Fruit fly (Drosophila melanogaster) whole organism, embryonic: ENCODE measurements around the gene CG4955.

Experiments
- BtbVII ChIP-seq: fragments of 200-800 bp; sonication (Bioruptor generic); optimal IDR thresholded peaks from 3 replicates; lab custom pipeline; 2017; ENCODE audit warnings: missing biosample characterization, mild to moderate bottlenecking, missing genetic modification characterization
- C15 ChIP-seq: fragments of 200-800 bp; sonication (Bioruptor generic); IDR thresholded peaks from 3 replicates; pipeline ENCODE4 v1.3.6; 2022; ENCODE audit warnings: missing biosample characterization, missing genetic modification characterization
- CG10209 ChIP-seq: fragments of 200-800 bp; sonication (Bioruptor generic); optimal IDR thresholded peaks from 3 replicates; lab custom pipeline; 2017; ENCODE audit warnings: missing biosample characterization, mild to moderate bottlenecking, missing genetic modification characterization, missing genetic modification reagents
- CG10267 ChIP-seq: fragments of 200-800 bp; sonication (Bioruptor generic); optimal IDR thresholded peaks from 2 replicates; lab custom pipeline; 2018; ENCODE audit warnings: missing biosample characterization, mild to moderate bottlenecking, missing genetic modification characterization, moderate library complexity
- CG10321 ChIP-seq: fragments of 200-800 bp; sonication (Bioruptor generic); IDR thresholded peaks from 2 replicates; pipeline ENCODE4 v1.3.6; 2022; ENCODE audit warnings: missing biosample characterization, missing genetic modification characterization
- CG10654 ChIP-seq: fragments of 200-800 bp; sonication (Bioruptor generic); optimal IDR thresholded peaks from 2 replicates; lab custom pipeline; 2016; ENCODE audit warnings: missing biosample characterization, missing genetic modification characterization
- CG11093 ChIP-seq: fragments of 200-800 bp; sonication (Bioruptor generic); IDR thresholded peaks from 3 replicates; pipeline ENCODE4 v1.3.6; 2022; ENCODE audit warnings: missing biosample characterization, missing genetic modification characterization
- CG11695 ChIP-seq: fragments of 200-800 bp; sonication (Bioruptor generic); IDR thresholded peaks from 3 replicates; pipeline ENCODE4 v1.3.6; 2022; ENCODE audit warnings: missing biosample characterization, missing genetic modification characterization
- CG1647 ChIP-seq: fragments of 200-800 bp; sonication (Bioruptor generic); optimal IDR thresholded peaks from 3 replicates; lab custom pipeline; 2016; ENCODE audit warnings: missing biosample characterization, missing genetic modification characterization
- CG17361 ChIP-seq: fragments of 200-800 bp; sonication (Bioruptor generic); IDR thresholded peaks from 3 replicates; pipeline ENCODE4 v1.3.6; 2022; ENCODE audit warnings: missing biosample characterization, missing genetic modification characterization
- CG17568 ChIP-seq: fragments of 200-800 bp; sonication (Bioruptor generic); optimal IDR thresholded peaks from 2 replicates; lab custom pipeline; 2018; ENCODE audit warnings: missing biosample characterization, mild to moderate bottlenecking, missing genetic modification characterization, moderate library complexity
- CG31365 ChIP-seq: fragments of 200-800 bp; sonication (Bioruptor generic); optimal IDR thresholded peaks from 2 replicates; lab custom pipeline; 2018; ENCODE audit warnings: missing biosample characterization, mild to moderate bottlenecking, missing genetic modification characterization
- CG4404 ChIP-seq: fragments of 200-800 bp; sonication (Bioruptor generic); IDR thresholded peaks from 2 replicates; pipeline ENCODE4 v1.3.6; 2022; ENCODE audit warnings: missing biosample characterization, missing genetic modification characterization
- CG4617 ChIP-seq: fragments of 200-800 bp; sonication (Bioruptor generic); optimal IDR thresholded peaks from 3 replicates; lab custom pipeline; 2016; ENCODE audit warnings: missing biosample characterization, missing genetic modification characterization, borderline replicate concordance
- CG4854 ChIP-seq: fragments of 200-800 bp; sonication (Bioruptor generic); optimal IDR thresholded peaks from 2 replicates; lab custom pipeline; 2016; ENCODE audit warnings: missing biosample characterization, missing genetic modification characterization, inconsistent platforms
- CG6765 ChIP-seq: fragments of 200-800 bp; sonication (Bioruptor generic); optimal IDR thresholded peaks from 3 replicates; lab custom pipeline; 2017; ENCODE audit warnings: missing biosample characterization, mild to moderate bottlenecking, missing genetic modification characterization
- CG6854 ChIP-seq: fragments of 200-800 bp; sonication (Bioruptor generic); optimal IDR thresholded peaks from 3 replicates; lab custom pipeline; 2017; ENCODE audit warnings: missing biosample characterization, mild to moderate bottlenecking, missing genetic modification characterization
- CG8089 ChIP-seq: fragments of 200-800 bp; sonication (Bioruptor generic); optimal IDR thresholded peaks from 3 replicates; lab custom pipeline; 2016; ENCODE audit warnings: missing biosample characterization, missing genetic modification characterization
- CG8281 ChIP-seq: fragments of 200-800 bp; sonication (Bioruptor generic); optimal IDR thresholded peaks from 2 replicates; lab custom pipeline; 2018; ENCODE audit warnings: missing biosample characterization, mild to moderate bottlenecking, missing genetic modification characterization, moderate library complexity
- CG8388 ChIP-seq: fragments of 200-800 bp; sonication (Bioruptor generic); optimal IDR thresholded peaks from 2 replicates; lab custom pipeline; 2019; ENCODE audit warnings: missing biosample characterization, mild to moderate bottlenecking, missing genetic modification characterization, moderate library complexity
- CG9215 ChIP-seq: fragments of 200-800 bp; sonication (Bioruptor generic); IDR thresholded peaks from 2 replicates; pipeline ENCODE4 v1.3.6; 2022; ENCODE audit warnings: missing biosample characterization, missing genetic modification characterization
- Fer3 ChIP-seq: fragments of 200-800 bp; sonication (Bioruptor generic); optimal IDR thresholded peaks from 2 replicates; lab custom pipeline; 2018; ENCODE audit warnings: missing biosample characterization, mild to moderate bottlenecking, missing genetic modification characterization, moderate library complexity
- Hey ChIP-seq: fragments of 200-800 bp; sonication (Bioruptor generic); optimal IDR thresholded peaks from 3 replicates; lab custom pipeline; 2018; ENCODE audit warnings: missing biosample characterization, mild to moderate bottlenecking, missing genetic modification characterization
- Hr51 ChIP-seq, 2 experiments: fragments of 200-800 bp; sonication (Bioruptor generic); optimal IDR thresholded peaks; 2 replicates in 1 of 2; 3 replicates in 1 of 2; lab custom pipeline; 2016 to 2018; ENCODE audit warnings: missing biosample characterization in 2 of 2, missing genetic modification characterization in 2 of 2, mild to moderate bottlenecking in 1 of 2, moderate library complexity in 1 of 2
- Hr78 ChIP-seq, 2 experiments: fragments of 200-800 bp in 1 of 2; fragments of >200 bp in 1 of 2; sonication (Bioruptor generic) in 1 of 2; optimal IDR thresholded peaks; 2 replicates each; lab custom pipeline; 2017 to 2019; ENCODE audit warnings: missing biosample characterization in 2 of 2, missing genetic modification characterization in 2 of 2, mild to moderate bottlenecking in 1 of 2, moderate library complexity in 1 of 2
- Hsf ChIP-seq: fragments of 200-800 bp; sonication (Bioruptor generic); optimal IDR thresholded peaks from 3 replicates; lab custom pipeline; 2016; ENCODE audit warnings: missing biosample characterization, missing genetic modification characterization
- MBD-R2 ChIP-seq: fragments of 200-800 bp; sonication (Bioruptor generic); IDR thresholded peaks from 2 replicates; pipeline ENCODE4 v1.3.6; 2022; ENCODE audit warnings: missing biosample characterization, missing genetic modification characterization
- Xrp1 ChIP-seq: fragments of 200-800 bp; sonication (Bioruptor generic); IDR thresholded peaks from 2 replicates; pipeline ENCODE4 v1.3.6; 2022; ENCODE audit warnings: missing biosample characterization, missing genetic modification characterization
- ap ChIP-seq: fragments of 200-800 bp; sonication (Bioruptor generic); IDR thresholded peaks from 2 replicates; pipeline ENCODE4 v1.3.6; 2022; ENCODE audit warnings: missing biosample characterization, missing genetic modification characterization
- cato ChIP-seq: fragments of 200-800 bp; sonication (Bioruptor generic); optimal IDR thresholded peaks from 2 replicates; lab custom pipeline; 2016; ENCODE audit warnings: missing biosample characterization, missing genetic modification characterization, borderline replicate concordance
- dimm ChIP-seq: fragments of 200-800 bp; sonication (Bioruptor generic); IDR thresholded peaks from 2 replicates; pipeline ENCODE4 v1.3.6; 2022; ENCODE audit warnings: missing biosample characterization, missing genetic modification characterization
- dpn ChIP-seq, 2 experiments: fragments of 200-800 bp; sonication (Bioruptor generic); optimal IDR thresholded peaks; 3 replicates each; lab custom pipeline; 2016; ENCODE audit warnings: missing biosample characterization in 2 of 2, missing genetic modification characterization in 2 of 2
- fd3F ChIP-seq: fragments of 200-800 bp; sonication (Bioruptor generic); optimal IDR thresholded peaks from 2 replicates; lab custom pipeline; 2018; ENCODE audit warnings: missing biosample characterization, mild to moderate bottlenecking, missing genetic modification characterization, moderate library complexity
- h ChIP-seq: fragments of >200 bp; optimal IDR thresholded peaks from 2 replicates; lab custom pipeline; 2017
- hbn ChIP-seq: fragments of 200-800 bp; sonication (Bioruptor generic); IDR thresholded peaks from 2 replicates; pipeline ENCODE4 v1.3.6; 2022; ENCODE audit warnings: missing biosample characterization, missing genetic modification characterization; ENCODE audit not compliant: partially characterized antibody
- mirr ChIP-seq: fragments of 200-800 bp; sonication (Bioruptor generic); optimal IDR thresholded peaks from 3 replicates; lab custom pipeline; 2018; ENCODE audit warnings: missing biosample characterization, mild to moderate bottlenecking, missing genetic modification characterization
- org-1 ChIP-seq: fragments of 200-800 bp; sonication (Bioruptor generic); optimal IDR thresholded peaks from 2 replicates; lab custom pipeline; 2017; ENCODE audit warnings: missing biosample characterization, missing genetic modification characterization
- psq ChIP-seq: fragments of 200-800 bp; sonication (Bioruptor generic); optimal IDR thresholded peaks from 2 replicates; lab custom pipeline; 2017; ENCODE audit warnings: missing biosample characterization, missing genetic modification characterization
- stwl ChIP-seq: fragments of 200-800 bp; sonication (Bioruptor generic); optimal IDR thresholded peaks from 3 replicates; lab custom pipeline; 2018; ENCODE audit warnings: missing biosample characterization, mild to moderate bottlenecking, missing genetic modification characterization, moderate library complexity
- sug ChIP-seq: fragments of 200-800 bp; optimal IDR thresholded peaks from 2 replicates; lab custom pipeline; 2019; ENCODE audit warnings: missing biosample characterization, mild to moderate bottlenecking, missing genetic modification characterization, moderate library complexity
- trem ChIP-seq: fragments of 200-800 bp; optimal IDR thresholded peaks from 3 replicates; lab custom pipeline; 2019; ENCODE audit warnings: missing biosample characterization, mild to moderate bottlenecking, missing genetic modification characterization, moderate library complexity
- yki ChIP-seq: fragments of >200 bp; optimal IDR thresholded peaks from 3 replicates; lab custom pipeline; 2018

CG4955 gene

dm6 chrX:17129733-17130466, 48.7 kb downstream of the CG4955 start (continued):
- peak; percentile 42; the same call in 1 of the 2 replicates for TF ChIP-seq MBD-R2 (GFP tag; lab: Robert Waterston, UW)
- peak; percentile 68 for TF ChIP-seq CG9215 (GFP tag; lab: Robert Waterston, UW)
- peak; percentile 85 for TF ChIP-seq CG11695 (GFP tag; lab: Robert Waterston, UW)
- TF ChIP-seq CG4404 (GFP tag; lab: Robert Waterston, UW), result peak; percentile 48; the same call in 1 of the 2 replicates
- TF ChIP-seq hbn (GFP tag; lab: Robert Waterston, UW), result no peak
- no peak for TF ChIP-seq stwl
- peak; percentile 88 for TF ChIP-seq CG17361
- peak in 1 of 2 experiments; percentile 74 for TF ChIP-seq dpn (GFP tag; optimal IDR thresholded peaks at IDR 0.05; lab: Kevin White, UChicago)
- TF ChIP-seq mirr (GFP tag; lab: Kevin White, UChicago), result no peak
- peak; percentile 84 for TF ChIP-seq Fer3 (tag; lab: Kevin White, UChicago)
- peak; percentile 63; the same call in 1 of the 2 replicates for TF ChIP-seq ap (GFP tag; lab: Robert Waterston, UW)
- TF ChIP-seq CG11093 (GFP tag; lab: Robert Waterston, UW), result peak; percentile 64; the same call in 2 of the 3 replicates
- peak in 1 of 2 experiments; percentile 92 for TF ChIP-seq Hr51 (GFP tag; optimal IDR thresholded peaks at IDR 0.05; lab: Kevin White, UChicago)
- TF ChIP-seq CG8388, result peak; percentile 82
- peak; percentile 8 for TF ChIP-seq CG4617
- no peak for TF ChIP-seq h (lab: Kevin White, UChicago)
- peak; percentile 11 for TF ChIP-seq CG4854 (GFP tag; lab: Kevin White, UChicago)
- peak; percentile 84 for TF ChIP-seq CG10209 (GFP tag; lab: Kevin White, UChicago)
- peak; percentile 57 for TF ChIP-seq CG17568 (GFP tag; lab: Kevin White, UChicago)
- peak; percentile 69 for TF ChIP-seq fd3F (GFP tag; lab: Kevin White, UChicago)
- TF ChIP-seq CG10654 (GFP tag; lab: Kevin White, UChicago), result peak; percentile 66
- TF ChIP-seq Hsf (GFP tag; lab: Kevin White, UChicago), result peak; percentile 21
- peak; percentile 65 for TF ChIP-seq trem
- no peak for TF ChIP-seq CG8089
- peak in 1 of 2 experiments; percentile 46 for TF ChIP-seq Hr78 (GFP tag; optimal IDR thresholded peaks at IDR 0.05; lab: Kevin White, UChicago)
- TF ChIP-seq org-1 (GFP tag; lab: Kevin White, UChicago), result peak; percentile 64
- no peak; the same call in 1 of the 2 replicates for TF ChIP-seq CG10321
- TF ChIP-seq CG8281, result peak; percentile 61
- peak; percentile 77 for TF ChIP-seq CG10267
- TF ChIP-seq Xrp1 (GFP tag; lab: Robert Waterston, UW), result peak; percentile 84
- TF ChIP-seq CG1647, result no peak
- no peak for TF ChIP-seq CG31365 (tag; lab: Kevin White, UChicago)
- peak; percentile 65 for TF ChIP-seq sug (tag; lab: Kevin White, UChicago)
- peak; percentile 72 for TF ChIP-seq CG6854
- TF ChIP-seq CG6765 (GFP tag; lab: Kevin White, UChicago), result peak; percentile 79
- TF ChIP-seq yki (lab: Kevin White, UChicago), result no peak
- TF ChIP-seq psq (GFP tag; lab: Kevin White, UChicago), result peak; percentile 30
- TF ChIP-seq Hey, result no peak
- 0 out of 3 replicates have a peak, but pooled peaks have one; percentile 7 for TF ChIP-seq C15
- no peak for TF ChIP-seq dimm (GFP tag; lab: Robert Waterston, UW)
- TF ChIP-seq cato, result peak; percentile 42
- TF ChIP-seq BtbVII (GFP tag; lab: Kevin White, UChicago), result peak; percentile 84
- TF ChIP-seq, all 482 proteins: peak for 298
